Fruit fly (Drosophila melanogaster) ovary, adult (tissue): ENCODE data around the gene mtSSB.

Experiments used
- CG17801 ChIP-seq: fragments of 200-800 bp; optimal IDR thresholded peaks from 2 replicates; lab custom pipeline; 2019; ENCODE audit warnings: missing biosample characterization, mild to moderate bottlenecking, missing genetic modification characterization, moderate library complexity; ENCODE audit not compliant: partially characterized antibody

Gene mtSSB

DNA sequence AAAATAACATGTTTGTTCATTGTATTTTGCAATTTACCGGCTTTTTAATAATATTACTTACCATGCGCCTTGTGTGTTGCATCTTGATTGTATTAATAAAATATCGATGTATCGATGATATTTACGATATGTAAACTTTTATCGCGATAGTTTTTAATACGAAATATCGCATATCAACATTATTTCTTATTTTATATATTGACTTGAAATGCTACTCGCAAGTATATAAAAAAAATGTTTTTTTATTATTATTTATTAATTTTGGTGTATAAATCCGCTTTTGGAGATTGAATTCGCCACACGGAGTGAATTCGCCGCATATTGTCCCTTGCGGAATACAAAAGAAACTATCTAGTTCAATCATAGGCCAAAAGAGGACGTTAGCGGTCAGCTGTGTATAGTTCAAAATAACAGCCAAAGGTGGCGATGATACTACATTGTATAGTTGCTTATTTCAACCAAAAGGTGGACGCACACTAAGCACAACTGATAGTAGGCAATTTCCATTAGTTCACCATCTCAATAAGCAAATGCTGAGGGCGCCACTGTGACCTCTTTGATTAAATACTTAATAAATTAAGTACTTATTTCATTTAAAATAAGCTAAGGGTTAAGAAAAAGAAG, at the start of gene mtSSB:
mtSSB (minus strand) TSS at position 96 of the 624 bp plus-strand sequence.
- peak; percentile 28 for TF ChIP-seq CG17801 (GFP tag; lab: Kevin White, UChicago)

DNA sequence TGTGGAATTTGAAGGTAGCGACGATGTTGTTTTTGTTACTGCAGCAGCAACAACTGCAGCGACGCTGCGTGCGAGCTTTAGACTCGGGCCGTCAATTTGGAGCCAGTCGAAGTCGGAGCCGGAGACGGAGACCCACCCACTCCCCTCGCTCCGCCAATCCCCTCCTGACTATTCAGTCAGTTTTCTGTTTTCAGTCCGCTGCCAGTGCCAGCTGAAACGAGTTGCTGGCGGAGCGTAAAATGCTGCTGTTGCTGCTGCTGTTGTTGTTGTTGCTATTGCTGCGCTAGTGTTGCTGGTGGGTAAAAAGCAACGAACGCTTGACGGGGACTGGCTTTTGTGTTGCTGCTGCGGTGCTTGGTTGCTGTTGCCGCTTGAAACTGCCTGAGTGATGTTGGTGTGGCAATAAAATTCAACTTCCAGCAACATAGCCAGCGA, 48.9 kb upstream of the mtSSB start:
- no peak for TF ChIP-seq CG17801 (GFP tag; lab: Kevin White, UChicago)

DNA sequence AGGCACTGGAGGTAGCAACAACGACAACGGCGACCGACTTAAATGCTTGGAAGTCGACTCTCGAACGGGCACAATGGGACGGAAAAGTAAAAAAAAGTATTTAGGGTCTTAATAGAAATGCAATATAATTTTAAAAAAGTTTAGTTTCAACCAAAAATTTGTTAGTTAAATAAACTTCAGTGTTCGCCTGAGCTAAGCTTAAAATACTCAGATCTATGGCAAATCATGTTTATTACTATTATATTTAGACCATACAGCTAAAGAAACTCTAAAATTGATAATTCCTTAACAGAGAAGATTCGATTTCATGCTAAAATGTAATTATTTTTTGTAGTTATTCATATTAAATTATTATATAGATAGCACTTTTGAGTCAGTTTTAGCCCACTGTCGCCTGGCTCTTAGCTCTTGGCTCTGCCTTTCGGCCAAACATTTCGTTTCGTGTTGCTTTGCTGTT, 48.4 kb upstream of the mtSSB start:
- peak; percentile 36 for TF ChIP-seq CG17801 (GFP tag; lab: Kevin White, UChicago)

DNA sequence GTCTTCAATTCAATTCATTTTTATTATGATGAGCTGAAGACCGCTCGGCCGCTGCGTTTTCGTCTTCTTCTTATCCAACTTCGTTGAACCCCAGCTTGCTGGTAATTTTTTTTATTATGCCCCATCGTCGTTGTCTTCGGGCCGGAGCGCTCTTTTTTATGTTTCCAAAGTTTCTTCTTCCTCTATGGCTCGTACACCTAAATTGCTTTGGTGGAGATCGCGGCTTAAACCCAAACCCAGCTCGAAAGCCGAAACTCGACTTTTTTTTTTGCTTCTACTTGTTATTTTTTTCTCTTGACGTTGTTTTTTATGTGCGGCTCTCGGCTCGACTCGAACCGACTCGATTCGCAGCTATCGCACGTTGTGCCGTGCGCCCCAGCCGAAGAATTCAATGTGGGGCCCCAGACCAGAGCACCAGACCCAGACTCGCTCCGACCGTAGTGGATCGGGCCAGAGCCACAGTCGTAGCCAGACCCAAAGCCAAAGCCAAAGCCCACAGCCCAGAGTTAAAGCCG, 47.9 kb upstream of the mtSSB start:
- no peak for TF ChIP-seq CG17801 (GFP tag; lab: Kevin White, UChicago)

DNA sequence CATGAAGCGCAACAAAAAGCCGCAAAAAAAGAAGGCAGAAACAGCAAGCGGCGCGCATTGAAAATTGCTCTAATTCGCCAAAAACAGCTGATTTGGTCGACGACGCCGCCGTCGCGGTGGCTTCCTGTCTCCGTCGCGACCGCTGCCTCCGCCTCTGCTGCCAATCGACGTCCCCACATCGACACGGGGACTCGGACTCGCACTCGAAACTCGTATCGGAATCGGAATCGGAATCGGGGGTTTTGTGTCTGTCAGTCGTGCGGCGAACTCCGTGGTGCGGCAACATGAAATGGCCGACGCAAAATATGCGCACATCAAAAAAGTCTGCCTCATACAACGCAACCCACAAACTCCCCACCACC, 46.9 kb upstream of the mtSSB start:
- no peak for TF ChIP-seq CG17801 (GFP tag; lab: Kevin White, UChicago)

DNA sequence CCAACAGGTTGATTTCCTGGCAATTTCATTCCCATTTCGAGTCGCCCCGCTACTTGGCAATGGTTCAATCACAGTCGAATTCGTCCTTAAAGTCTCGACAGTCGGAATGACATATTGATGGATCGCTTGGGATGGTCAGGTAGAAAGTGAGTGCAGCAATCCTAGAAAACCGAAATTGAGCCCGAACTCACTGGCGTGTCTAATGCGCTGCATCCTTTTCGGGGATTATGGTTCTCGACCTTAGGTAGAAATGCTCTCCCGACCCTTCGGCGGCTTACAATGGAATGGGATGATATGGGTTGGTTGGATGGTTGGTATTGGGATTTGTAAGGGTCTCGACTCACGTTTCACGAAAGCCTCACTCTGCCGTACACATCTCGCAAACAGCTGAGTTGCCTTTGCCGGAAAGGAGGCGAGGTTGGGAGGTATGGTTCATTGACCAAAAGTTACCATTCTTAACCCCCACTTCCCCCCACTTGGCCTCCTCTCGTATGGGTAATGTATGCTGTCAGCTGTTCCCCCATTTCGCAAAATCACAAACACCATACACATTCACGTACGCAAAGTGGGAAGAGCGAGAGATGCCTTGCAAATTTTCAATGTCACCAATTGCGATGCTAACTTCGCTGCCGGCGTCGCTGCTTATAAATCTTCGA, 46.3 kb upstream of the mtSSB start:
- no peak for TF ChIP-seq CG17801 (GFP tag; lab: Kevin White, UChicago)

DNA sequence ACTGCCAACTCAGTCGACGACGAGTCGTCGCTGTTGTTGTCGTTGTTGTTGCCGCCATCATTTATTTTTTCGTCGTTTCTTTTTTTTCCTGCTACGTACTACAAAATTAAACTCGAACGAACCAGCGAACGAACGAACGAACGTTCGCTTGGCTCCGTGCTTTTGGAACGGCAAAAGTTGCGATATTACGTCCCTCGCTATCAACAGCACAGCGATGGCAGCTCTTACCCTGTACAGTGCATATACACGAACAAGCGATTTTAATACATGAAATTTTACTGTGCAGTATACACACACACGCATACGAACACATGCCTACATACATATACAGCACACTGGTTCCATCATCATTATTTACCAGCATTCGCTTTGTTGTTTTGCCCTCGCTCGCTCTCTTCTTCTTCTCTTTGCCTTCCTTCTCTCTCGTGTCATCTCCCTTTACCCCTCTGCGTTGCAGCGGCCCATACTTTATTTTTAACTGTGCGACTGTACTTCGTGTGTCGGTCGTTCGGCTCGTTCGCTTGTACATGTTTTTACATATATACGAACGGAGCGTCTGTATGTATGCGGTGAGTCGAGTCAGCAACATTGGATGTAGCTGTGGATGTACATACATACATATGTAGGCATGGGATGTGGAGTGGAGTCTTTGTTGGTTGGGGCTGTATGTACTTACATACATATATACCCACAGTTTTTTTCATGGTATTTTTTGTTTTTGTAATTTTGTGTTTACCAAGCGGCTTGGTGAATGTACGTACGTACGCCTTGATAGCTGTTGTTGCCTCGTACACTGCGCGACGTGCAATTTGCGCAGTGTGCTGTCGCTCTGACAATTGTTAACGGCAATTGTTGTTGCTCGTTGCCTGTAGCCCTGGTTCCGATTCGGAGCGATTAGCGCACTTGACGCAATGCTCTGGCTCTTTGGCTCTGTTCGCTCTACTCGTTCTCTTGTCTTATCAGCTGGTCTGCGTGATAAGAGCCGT, 45.1 kb upstream of the mtSSB start:
- TF ChIP-seq CG17801 (GFP tag; lab: Kevin White, UChicago), result peak; percentile 61

DNA sequence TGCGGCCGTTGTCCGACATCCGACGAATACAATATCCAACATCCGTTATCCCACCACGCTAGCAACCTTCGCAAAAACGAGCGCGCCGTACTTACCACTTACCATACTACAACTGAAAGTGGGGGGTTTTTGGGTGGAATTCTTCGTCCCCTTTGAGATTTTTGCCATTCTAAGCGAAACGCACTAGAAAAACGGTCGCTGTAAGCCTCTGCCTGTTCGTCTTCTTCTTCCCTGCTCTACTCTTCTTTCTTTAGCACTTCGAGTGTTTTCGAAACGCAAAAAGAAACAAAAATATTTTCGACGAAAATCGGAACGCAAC, 44.4 kb upstream of the mtSSB start:
- TF ChIP-seq CG17801 (GFP tag; lab: Kevin White, UChicago), result no peak

DNA sequence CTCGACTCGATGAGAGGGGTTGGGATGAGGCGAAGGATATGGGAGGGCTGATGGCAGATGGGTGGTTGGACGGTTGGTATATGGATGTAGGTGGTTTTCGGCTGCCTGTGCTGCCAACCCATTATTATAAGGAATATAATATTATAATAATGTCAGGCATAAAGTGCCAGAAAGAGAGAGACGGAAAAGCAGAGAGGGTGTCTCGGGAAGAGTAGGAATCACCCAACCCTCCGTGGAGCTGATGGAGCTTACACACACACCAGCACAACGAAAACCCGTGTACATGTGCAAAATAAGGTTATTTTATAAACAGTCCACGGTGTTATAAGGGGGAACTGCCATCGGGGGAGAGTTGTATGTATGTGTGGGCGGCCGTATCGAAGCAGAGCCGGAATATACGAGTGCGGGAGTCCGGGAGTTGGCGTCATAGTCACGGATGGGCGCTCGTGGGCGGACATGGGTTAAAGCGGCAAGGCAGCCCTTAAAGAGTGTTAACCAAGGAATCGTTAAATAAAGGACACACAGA, 43.5 kb upstream of the mtSSB start:
- TF ChIP-seq CG17801 (GFP tag; lab: Kevin White, UChicago), result no peak

DNA sequence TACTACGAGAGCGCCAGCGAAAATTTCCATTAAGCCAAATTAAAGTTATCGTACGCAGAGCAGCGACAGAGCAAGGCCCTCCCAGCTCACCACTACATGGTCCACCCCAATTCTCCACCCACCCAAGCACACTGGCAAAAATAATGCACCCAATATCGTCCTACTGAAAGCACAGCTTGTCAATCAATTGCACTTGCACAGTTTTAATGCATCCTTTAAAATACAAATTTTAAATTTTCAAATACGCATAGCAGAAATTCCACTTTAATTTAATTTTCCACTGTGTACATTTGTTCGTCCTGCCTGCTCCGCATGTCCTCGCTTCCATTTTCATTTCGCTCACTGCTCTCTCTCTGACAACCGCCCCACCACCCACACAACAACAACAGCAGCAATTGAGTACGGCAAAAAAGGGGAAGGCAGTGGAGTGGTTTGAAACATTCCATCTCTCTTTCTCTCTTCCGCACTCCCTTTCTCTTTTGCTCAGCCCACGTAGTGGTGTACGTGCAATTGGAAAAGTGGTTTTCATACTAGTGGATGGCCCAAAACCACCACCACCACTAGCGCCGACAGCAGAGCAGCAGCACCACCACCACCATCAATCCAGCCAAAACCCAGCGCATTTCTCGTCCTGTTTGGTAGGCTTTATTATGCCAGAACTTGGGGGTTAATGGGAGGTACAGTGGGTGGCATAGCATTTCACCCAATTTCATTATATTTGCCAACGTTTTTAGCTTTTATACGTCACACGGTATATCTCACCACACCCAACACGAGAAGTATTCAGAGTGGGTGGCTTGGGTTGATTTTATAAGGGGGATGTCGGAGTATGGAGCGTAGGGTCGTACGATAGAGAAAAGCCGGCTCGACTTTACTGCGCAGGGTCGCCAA, 42.8 kb upstream of the mtSSB start:
- no peak for TF ChIP-seq CG17801 (GFP tag; lab: Kevin White, UChicago)

DNA sequence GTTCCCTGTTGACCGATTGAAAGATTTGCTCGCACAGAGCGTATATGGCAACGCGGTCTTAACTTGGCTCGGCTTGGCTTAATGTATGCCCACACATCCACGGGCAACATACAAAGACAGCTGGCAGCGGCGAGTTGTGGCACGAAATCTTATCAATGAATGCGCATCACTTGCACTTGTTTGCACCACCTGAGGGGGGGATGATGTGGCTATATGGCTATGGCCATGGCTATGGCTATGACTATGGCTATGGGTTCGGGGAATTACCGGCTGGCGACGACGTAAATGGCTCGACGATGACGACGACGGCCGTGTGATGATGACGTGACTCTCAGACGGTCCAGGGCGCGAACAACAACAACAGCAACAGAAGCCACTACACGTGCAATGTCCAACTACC, 42.0 kb upstream of the mtSSB start:
- no peak for TF ChIP-seq CG17801 (GFP tag; lab: Kevin White, UChicago)

DNA sequence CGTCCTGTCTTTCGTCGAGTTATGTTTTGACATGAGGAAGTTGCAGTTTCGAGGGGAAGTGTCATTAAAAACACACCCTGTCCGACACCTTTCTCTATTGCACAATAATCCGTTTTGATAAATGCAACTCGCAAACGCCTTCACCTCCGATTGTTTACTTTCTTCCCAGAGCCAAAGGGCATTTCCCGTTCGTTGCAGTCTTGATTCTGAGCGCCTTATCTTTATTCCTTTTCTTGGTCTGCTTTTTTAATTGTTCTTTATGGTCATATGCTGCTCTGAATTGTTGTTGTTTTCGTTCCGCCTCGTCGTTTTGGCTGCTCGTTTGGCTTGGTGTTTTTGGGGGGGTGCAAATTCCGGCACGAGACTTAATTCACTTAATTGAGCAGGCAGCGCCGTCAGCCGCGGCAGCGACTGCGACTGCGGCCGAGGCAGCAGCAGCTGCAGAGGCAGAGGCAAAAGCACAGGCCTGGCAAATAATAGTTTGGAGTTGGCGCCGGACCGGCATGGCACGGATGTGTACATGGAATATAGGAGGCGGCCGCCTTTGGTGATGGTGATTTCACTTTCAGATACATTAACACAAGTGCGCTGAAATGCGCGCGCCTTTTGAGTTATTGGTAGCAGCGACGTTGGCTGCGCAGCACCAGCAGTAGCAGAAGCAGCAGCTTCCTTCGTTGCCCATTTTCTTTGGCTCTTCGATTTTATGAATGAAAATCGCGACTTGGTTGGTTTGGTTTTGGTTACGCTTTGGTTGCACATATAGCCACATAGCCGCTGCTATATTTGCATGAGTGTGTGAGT, 40.4 kb upstream of the mtSSB start:
- no peak for TF ChIP-seq CG17801 (GFP tag; lab: Kevin White, UChicago)
